Worm (Caenorhabditis elegans) whole organism, L1 larva: ENCODE data around the gene rcat-1.

Experiments used
- aly-2 ChIP-seq: fragments of 150-350 bp; optimal IDR thresholded peaks from 2 replicates; lab custom pipeline; 2014; ENCODE audit warnings: missing biosample characterization, missing genetic modification characterization
- blmp-1 ChIP-seq: fragments of 150-350 bp; optimal IDR thresholded peaks from 2 replicates; lab custom pipeline; 2014; ENCODE audit warnings: missing biosample characterization, missing genetic modification characterization
- lin-39 ChIP-seq: fragments of 150-350 bp; optimal IDR thresholded peaks from 2 replicates; lab custom pipeline; 2014; ENCODE audit warnings: missing biosample characterization, missing genetic modification reagents, missing genetic modification characterization
- lir-3 ChIP-seq: sonication (generic microtip); optimal IDR thresholded peaks from 2 replicates; lab custom pipeline; 2016; ENCODE audit warnings: mild to moderate bottlenecking, missing genetic modification characterization, moderate library complexity, missing compliant biosample characterization; ENCODE audit not compliant: poor library complexity
- snpc-4 ChIP-seq: fragments of 150-350 bp; optimal IDR thresholded peaks from 2 replicates; lab custom pipeline; 2014; ENCODE audit warnings: missing biosample characterization, missing genetic modification characterization
- unc-86 ChIP-seq: sonication (generic microtip); optimal IDR thresholded peaks from 2 replicates; lab custom pipeline; 2016; ENCODE audit warnings: missing genetic modification characterization, missing compliant biosample characterization
- zag-1 ChIP-seq: fragments of 150-350 bp; optimal IDR thresholded peaks from 2 replicates; lab custom pipeline; 2014; ENCODE audit warnings: missing biosample characterization, missing genetic modification characterization
- ztf-11 ChIP-seq, 2 experiments: sonication (generic microtip); optimal IDR thresholded peaks; 2 replicates each; lab custom pipeline; 2016 to 2017; ENCODE audit warnings: missing genetic modification characterization in 2 of 2, missing biosample characterization in 1 of 2, missing compliant biosample characterization in 1 of 2

DNA sequence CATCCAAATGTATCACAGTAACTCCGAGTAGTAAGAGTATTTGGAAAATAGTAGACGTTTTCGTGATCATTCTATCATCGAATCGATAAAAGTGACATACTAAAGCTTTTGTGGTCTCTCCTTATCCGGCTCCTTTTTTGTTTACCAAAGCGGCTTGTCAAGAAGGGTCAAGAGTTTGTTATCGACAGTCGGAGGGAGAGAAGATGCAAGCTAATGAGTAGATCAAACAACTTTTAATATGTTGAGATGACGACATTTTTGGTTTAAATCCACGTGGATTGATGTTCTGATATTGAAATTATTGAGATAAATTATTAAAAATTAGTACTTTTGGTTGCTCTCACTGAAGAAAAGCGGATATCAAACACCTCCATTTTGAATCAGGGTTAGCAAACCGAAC lies 36.1 kb upstream of the rcat-1 start, which contains the start of gene T21D12.7:
- no peak for TF ChIP-seq blmp-1 (tag; lab: Kevin White, UChicago)
- TF ChIP-seq aly-2 (tag; lab: Kevin White, UChicago), result no peak
- TF ChIP-seq lin-39 (tag; lab: Kevin White, UChicago), result no peak
- no peak for TF ChIP-seq zag-1 (tag; lab: Kevin White, UChicago)
- TF ChIP-seq ztf-11 (tag; optimal IDR thresholded peaks at IDR 0.05; lab: Kevin White, UChicago), result no peak
- no peak for TF ChIP-seq snpc-4 (tag; lab: Kevin White, UChicago)
- TF ChIP-seq unc-86 (tag; lab: Kevin White, UChicago), result no peak
- TF ChIP-seq lir-3 (tag; lab: Kevin White, UChicago), result no peak
